Fruit fly (Drosophila melanogaster) S2 (cell line): Measurements from ENCODE around the gene Prosalpha2.

Source experiments
- CG8478 ChIP-seq: fragments of >200 bp; optimal IDR thresholded peaks from 2 replicates; lab custom pipeline; 2018
- CTCF ChIP-seq, 2 experiments: fragments of >200 bp; optimal IDR thresholded peaks; 2 replicates each; lab custom pipeline; 2018

DNA sequence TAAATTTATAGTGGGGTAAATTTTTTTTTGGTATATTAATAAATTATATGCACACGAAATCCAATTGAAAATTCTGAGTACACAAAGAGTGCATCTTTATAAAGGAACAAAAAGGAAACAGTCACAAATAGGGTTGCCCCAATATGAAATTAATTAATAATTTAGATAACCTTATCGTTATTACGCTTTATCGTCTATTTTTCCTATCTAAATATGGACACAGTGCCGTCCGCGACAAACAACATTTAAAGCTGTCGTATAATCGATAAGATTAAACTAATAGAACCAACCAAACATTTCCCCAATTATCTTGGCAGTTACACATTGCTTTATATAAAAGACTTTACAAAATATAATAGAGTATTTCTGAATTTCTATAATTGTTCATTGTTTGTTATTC lies 33.1 kb upstream of the Prosalpha2 start:
- TF ChIP-seq CTCF (optimal IDR thresholded peaks at IDR 0.05; lab: Kevin White, UChicago): no peak
- TF ChIP-seq CG8478: no peak
